Worm (Caenorhabditis elegans): ENCODE results near the gene sri-38.

DNA sequence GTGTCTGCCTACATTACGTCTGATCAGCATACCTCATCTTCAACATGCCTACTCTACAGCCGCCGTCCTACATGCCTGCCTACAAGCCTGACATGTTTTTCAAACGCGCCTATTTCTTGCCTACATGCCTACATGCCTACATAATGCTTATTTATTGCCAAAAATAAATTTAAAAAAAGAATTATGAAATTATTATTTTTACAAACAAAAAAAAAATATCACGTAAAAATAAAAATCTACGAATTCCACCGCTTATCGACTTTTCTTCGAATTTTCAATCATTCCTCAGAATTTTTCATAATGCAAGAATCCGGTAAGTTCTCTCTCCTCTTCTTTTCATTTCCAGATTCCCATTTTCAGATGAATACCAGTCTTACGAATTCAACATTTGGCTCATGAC lies 11.8 kb downstream of the sri-38 start, which contains the start of gene D2062.5:
- TF ChIP-seq ceh-9 (tag; optimal IDR thresholded peaks at IDR 0.05) (no peak), snpc-4 (tag; optimal IDR thresholded peaks at IDR 0.05) (no peak), nhr-67 (tag; optimal IDR thresholded peaks at IDR 0.05) (no peak), nhr-77 (tag; optimal IDR thresholded peaks at IDR 0.05) (no peak), ceh-28 (tag; optimal IDR thresholded peaks at IDR 0.05) (no peak), tbx-2 (tag; optimal IDR thresholded peaks at IDR 0.05) (no peak), unc-62 (GFP tag; optimal IDR thresholded peaks at IDR 0.05) (no peak), nhr-76 (tag; optimal IDR thresholded peaks at IDR 0.05) (no peak), ama-1 (optimal IDR thresholded peaks at IDR 0.05) (no peak), pqm-1 (tag; optimal IDR thresholded peaks at IDR 0.05) (no peak), zag-1 (tag; optimal IDR thresholded peaks at IDR 0.05) (no peak)

Measured in whole organism, L3 larva.